Fruit fly (Drosophila melanogaster) whole organism, embryonic: ENCODE measurements around the gene Cdk1.

ENCODE experiments used
- Blimp-1 ChIP-seq: fragments of 200-800 bp; sonication (Bioruptor generic); optimal IDR thresholded peaks from 3 replicates; lab custom pipeline; 2018; ENCODE audit warnings: missing biosample characterization, missing genetic modification characterization, mild to moderate bottlenecking, moderate library complexity, missing genetic modification reagents
- CG10431 ChIP-seq: fragments of 200-800 bp; sonication (Bioruptor generic); optimal IDR thresholded peaks from 3 replicates; lab custom pipeline; 2018; ENCODE audit warnings: missing biosample characterization, mild to moderate bottlenecking, missing genetic modification characterization
- CG12942 ChIP-seq: fragments of 200-800 bp; sonication (Bioruptor generic); optimal IDR thresholded peaks from 3 replicates; lab custom pipeline; 2016; ENCODE audit warnings: missing biosample characterization, missing genetic modification characterization
- CG15269 ChIP-seq: fragments of 200-800 bp; sonication (Bioruptor generic); optimal IDR thresholded peaks from 2 replicates; lab custom pipeline; 2018; ENCODE audit warnings: missing biosample characterization, mild to moderate bottlenecking, missing genetic modification characterization, moderate library complexity
- CG1529 ChIP-seq: fragments of 200-800 bp; sonication (Bioruptor generic); optimal IDR thresholded peaks from 3 replicates; lab custom pipeline; 2018; ENCODE audit warnings: missing biosample characterization, missing genetic modification characterization
- CG1603 ChIP-seq: fragments of 200-800 bp; sonication (Bioruptor generic); optimal IDR thresholded peaks from 2 replicates; lab custom pipeline; 2019; ENCODE audit warnings: missing biosample characterization, mild to moderate bottlenecking, missing genetic modification characterization, moderate library complexity
- CG16863 ChIP-seq: fragments of 200-800 bp; sonication (Bioruptor generic); optimal IDR thresholded peaks from 3 replicates; lab custom pipeline; 2016; ENCODE audit warnings: missing biosample characterization, missing genetic modification characterization
- CG17912 ChIP-seq: fragments of 200-800 bp; sonication (Bioruptor generic); optimal IDR thresholded peaks from 2 replicates; lab custom pipeline; 2018; ENCODE audit warnings: missing biosample characterization, mild to moderate bottlenecking, missing genetic modification characterization
- CG1832 ChIP-seq: fragments of 200-800 bp; sonication (Bioruptor generic); optimal IDR thresholded peaks from 2 replicates; lab custom pipeline; 2017; ENCODE audit warnings: missing biosample characterization, mild to moderate bottlenecking, missing genetic modification characterization, inconsistent platforms
- CG18476 ChIP-seq: fragments of 200-800 bp; sonication (Bioruptor generic); optimal IDR thresholded peaks from 2 replicates; lab custom pipeline; 2016; ENCODE audit warnings: missing biosample characterization, mild to moderate bottlenecking, missing genetic modification characterization
- CG2889 ChIP-seq: fragments of 200-800 bp; sonication (Bioruptor generic); IDR thresholded peaks from 3 replicates; pipeline ENCODE4 v1.3.6; 2022; ENCODE audit warnings: missing biosample characterization, missing genetic modification characterization
- CG31224 ChIP-seq: fragments of 200-800 bp; sonication (Bioruptor generic); IDR thresholded peaks from 2 replicates; pipeline ENCODE4 v1.3.6; 2022; ENCODE audit warnings: missing biosample characterization, missing genetic modification characterization
- CG4404 ChIP-seq: fragments of 200-800 bp; sonication (Bioruptor generic); IDR thresholded peaks from 2 replicates; pipeline ENCODE4 v1.3.6; 2022; ENCODE audit warnings: missing biosample characterization, missing genetic modification characterization
- CG4617 ChIP-seq: fragments of 200-800 bp; sonication (Bioruptor generic); optimal IDR thresholded peaks from 3 replicates; lab custom pipeline; 2016; ENCODE audit warnings: missing biosample characterization, missing genetic modification characterization, borderline replicate concordance
- CG4730 ChIP-seq: fragments of 200-800 bp; sonication (Bioruptor generic); IDR thresholded peaks from 2 replicates; pipeline ENCODE4 v1.3.6; 2022; ENCODE audit warnings: missing biosample characterization, missing genetic modification characterization
- CG6689 ChIP-seq: fragments of 200-800 bp; sonication (Bioruptor generic); IDR thresholded peaks from 2 replicates; pipeline ENCODE4 v1.3.6; 2022; ENCODE audit warnings: missing biosample characterization, missing genetic modification characterization
- CG6813 ChIP-seq: fragments of 200-800 bp; sonication (Bioruptor generic); optimal IDR thresholded peaks from 2 replicates; lab custom pipeline; 2017; ENCODE audit warnings: missing biosample characterization, missing genetic modification characterization, mild to moderate bottlenecking, moderate library complexity, missing genetic modification reagents
- CG8924 ChIP-seq: fragments of 200-800 bp; optimal IDR thresholded peaks from 3 replicates; lab custom pipeline; 2019; ENCODE audit warnings: missing biosample characterization, mild to moderate bottlenecking, missing genetic modification characterization, moderate library complexity
- CG9797 ChIP-seq: fragments of 200-800 bp; sonication (Bioruptor generic); optimal IDR thresholded peaks from 3 replicates; lab custom pipeline; 2018; ENCODE audit warnings: missing biosample characterization, mild to moderate bottlenecking, missing genetic modification characterization
- CTCF ChIP-seq: fragments of 200-800 bp; sonication (Bioruptor generic); optimal IDR thresholded peaks from 2 replicates; lab custom pipeline; 2017; ENCODE audit warnings: missing biosample characterization, mild to moderate bottlenecking, missing genetic modification characterization, moderate library complexity
- CkIIα-i1 ChIP-seq: fragments of 200-800 bp; sonication (Bioruptor generic); IDR thresholded peaks from 2 replicates; pipeline ENCODE4 v1.3.6; 2022; ENCODE audit warnings: missing biosample characterization, missing genetic modification characterization
- Dfd ChIP-seq, 2 experiments: fragments of >200 bp; optimal IDR thresholded peaks; 2 replicates each; lab custom pipeline; 2017; ENCODE audit warnings: missing biosample characterization in 2 of 2, missing genetic modification characterization in 2 of 2
- Dref ChIP-seq: fragments of 200-800 bp; sonication (Bioruptor generic); IDR thresholded peaks from 2 replicates; pipeline ENCODE4 v1.3.6; 2022; ENCODE audit warnings: missing biosample characterization, missing genetic modification characterization
- Ets65A ChIP-seq: fragments of 200-800 bp; sonication (Bioruptor generic); peaks from one replicate; lab custom pipeline; 2016; ENCODE audit warnings: missing biosample characterization, missing genetic modification characterization
- Fer3 ChIP-seq: fragments of 200-800 bp; sonication (Bioruptor generic); optimal IDR thresholded peaks from 2 replicates; lab custom pipeline; 2018; ENCODE audit warnings: missing biosample characterization, mild to moderate bottlenecking, missing genetic modification characterization, moderate library complexity
- H15 ChIP-seq: fragments of 200-800 bp; sonication (Bioruptor generic); IDR thresholded peaks from 3 replicates; pipeline ENCODE4 v1.3.6; 2022; ENCODE audit warnings: missing biosample characterization, missing genetic modification characterization
- Hr3 ChIP-seq: fragments of 200-800 bp; sonication (Bioruptor generic); optimal IDR thresholded peaks from 3 replicates; lab custom pipeline; 2016; ENCODE audit warnings: missing biosample characterization, missing genetic modification characterization
- Hr51 ChIP-seq, 2 experiments: fragments of 200-800 bp; sonication (Bioruptor generic); optimal IDR thresholded peaks; 2 replicates in 1 of 2; 3 replicates in 1 of 2; lab custom pipeline; 2016 to 2018; ENCODE audit warnings: missing biosample characterization in 2 of 2, missing genetic modification characterization in 2 of 2, mild to moderate bottlenecking in 1 of 2, moderate library complexity in 1 of 2
- Mad ChIP-seq: fragments of 200-800 bp; sonication (Bioruptor generic); optimal IDR thresholded peaks from 2 replicates; lab custom pipeline; 2016; ENCODE audit warnings: missing biosample characterization, missing genetic modification characterization
- NK7.1 ChIP-seq: fragments of 200-800 bp; sonication (Bioruptor generic); optimal IDR thresholded peaks from 3 replicates; lab custom pipeline; 2016; ENCODE audit warnings: missing biosample characterization, missing genetic modification characterization
- Neu2 ChIP-seq: fragments of 200-800 bp; sonication (Bioruptor generic); optimal IDR thresholded peaks from 3 replicates; lab custom pipeline; 2016; ENCODE audit warnings: missing biosample characterization, missing genetic modification characterization, borderline replicate concordance
- Nf-YA ChIP-seq: fragments of 200-800 bp; sonication (Bioruptor generic); IDR thresholded peaks from 2 replicates; pipeline ENCODE4 v1.3.6; 2022; ENCODE audit warnings: missing biosample characterization, missing genetic modification characterization
- Trl ChIP-seq, 3 experiments: fragments of >200 bp in 2 of 3; fragments of 200-800 bp in 1 of 3; sonication (Bioruptor generic) in 1 of 3; optimal IDR thresholded peaks; 2 replicates in 1 of 3; 3 replicates in 2 of 3; lab custom pipeline; 2016 to 2017; ENCODE audit warnings: missing biosample characterization in 1 of 3, missing genetic modification characterization in 1 of 3
- ato ChIP-seq: fragments of 200-800 bp; sonication (Bioruptor generic); IDR thresholded peaks from 2 replicates; pipeline ENCODE4 v1.3.6; 2022; ENCODE audit warnings: missing biosample characterization, missing genetic modification characterization; ENCODE audit not compliant: partially characterized antibody
- ftz-f1 ChIP-seq: fragments of 200-800 bp; sonication (Bioruptor generic); optimal IDR thresholded peaks from 2 replicates; lab custom pipeline; 2016; ENCODE audit warnings: missing biosample characterization, missing genetic modification characterization
- gcm ChIP-seq: fragments of 200-800 bp; sonication (Bioruptor generic); optimal IDR thresholded peaks from 2 replicates; lab custom pipeline; 2019; ENCODE audit warnings: missing biosample characterization, mild to moderate bottlenecking, missing genetic modification characterization, moderate library complexity
- lov ChIP-seq, 2 experiments: fragments of 200-800 bp in 1 of 2; fragments of >200 bp in 1 of 2; sonication (Bioruptor generic) in 1 of 2; IDR thresholded peaks in 1 of 2; optimal IDR thresholded peaks in 1 of 2; 2 replicates in 1 of 2; 3 replicates in 1 of 2; pipeline versions ENCODE4 v1.3.6 to Lab custom; 2017 to 2022; ENCODE audit warnings: missing biosample characterization in 1 of 2, missing genetic modification characterization in 1 of 2
- mld ChIP-seq: fragments of 200-800 bp; sonication (Bioruptor generic); IDR thresholded peaks from 3 replicates; pipeline ENCODE4 v1.3.6; 2022; ENCODE audit warnings: missing biosample characterization, missing genetic modification characterization; ENCODE audit not compliant: partially characterized antibody
- p53 ChIP-seq: fragments of 200-800 bp; sonication (Bioruptor generic); optimal IDR thresholded peaks from 2 replicates; lab custom pipeline; 2016; ENCODE audit warnings: missing biosample characterization, missing genetic modification characterization
- pan ChIP-seq, 4 experiments: fragments of >200 bp in 3 of 4; fragments of 200-800 bp in 1 of 4; sonication (Bioruptor generic) in 1 of 4; optimal IDR thresholded peaks in 3 of 4; IDR thresholded peaks in 1 of 4; 2 replicates each; pipeline versions ENCODE4 v1.3.6 to Lab custom; 2017 to 2022; ENCODE audit warnings: missing biosample characterization in 2 of 4, missing genetic modification characterization in 2 of 4, mixed read lengths in 1 of 4
- peb ChIP-seq: fragments of 200-800 bp; sonication (Bioruptor generic); IDR thresholded peaks from 2 replicates; pipeline ENCODE4 v1.3.6; 2022; ENCODE audit warnings: missing biosample characterization, missing genetic modification characterization
- sc ChIP-seq, 3 experiments: fragments of >200 bp in 2 of 3; fragments of 200-800 bp in 1 of 3; sonication (Bioruptor generic) in 1 of 3; optimal IDR thresholded peaks; 2 replicates in 2 of 3; 3 replicates in 1 of 3; lab custom pipeline; 2017; ENCODE audit warnings: mild to moderate bottlenecking in 1 of 3, missing biosample characterization in 1 of 3, missing genetic modification characterization in 1 of 3, missing genetic modification reagents in 1 of 3
- sens-2 ChIP-seq: fragments of 200-800 bp; sonication (Bioruptor generic); IDR thresholded peaks from 2 replicates; pipeline ENCODE4 v1.3.6; 2022; ENCODE audit warnings: missing biosample characterization, missing genetic modification characterization
- slp2 ChIP-seq: fragments of 200-800 bp; sonication (Bioruptor generic); optimal IDR thresholded peaks from 2 replicates; lab custom pipeline; 2016; ENCODE audit warnings: missing biosample characterization, missing genetic modification characterization
- ssp ChIP-seq: fragments of 200-800 bp; sonication (Bioruptor generic); IDR thresholded peaks from 2 replicates; pipeline ENCODE4 v1.3.6; 2022; ENCODE audit warnings: missing biosample characterization, missing genetic modification characterization
- stwl ChIP-seq: fragments of 200-800 bp; sonication (Bioruptor generic); optimal IDR thresholded peaks from 3 replicates; lab custom pipeline; 2018; ENCODE audit warnings: missing biosample characterization, mild to moderate bottlenecking, missing genetic modification characterization, moderate library complexity
- sug ChIP-seq: fragments of 200-800 bp; optimal IDR thresholded peaks from 2 replicates; lab custom pipeline; 2019; ENCODE audit warnings: missing biosample characterization, mild to moderate bottlenecking, missing genetic modification characterization, moderate library complexity
- vnd ChIP-seq: fragments of 200-800 bp; sonication (Bioruptor generic); IDR thresholded peaks from 3 replicates; pipeline ENCODE4 v1.3.6; 2022; ENCODE audit warnings: missing biosample characterization, missing genetic modification characterization; ENCODE audit not compliant: partially characterized antibody

Cdk1 gene

dm6 chr2L:10386208-10386805 lies at the start of gene Cdk1, which contains the start of gene mRpS7 (continued):
- TF ChIP-seq CG8924 (tag; lab: Kevin White, UChicago) (peak; percentile 87), Dref (GFP tag; lab: Robert Waterston, UW) (no peak), H15 (GFP tag; lab: Robert Waterston, UW) (peak; percentile 47; the same call in 1 of the 3 replicates), peb (no peak), Ets65A (GFP tag; lab: Kevin White, UChicago) (peak; percentile 85), CG4617 (GFP tag; lab: Kevin White, UChicago) (peak; percentile 23), CTCF (GFP tag; lab: Kevin White, UChicago) (no peak), slp2 (GFP tag; lab: Kevin White, UChicago) (peak; percentile 50), Hr3 (GFP tag; lab: Kevin White, UChicago) (peak; percentile 80), sens-2 (GFP tag; lab: Robert Waterston, UW) (0 out of 2 replicates have a peak, but pooled peaks have one; percentile 20), Neu2 (GFP tag; lab: Kevin White, UChicago) (no peak), pan (optimal IDR thresholded peaks at IDR 0.05; lab: Kevin White, UChicago) (no peak), pan (GFP tag; optimal IDR thresholded peaks at IDR 0.05 in 1 of 2, IDR thresholded peaks at IDR 0.05 in 1 of 2) (peak in 1 of 2 experiments; percentile 82), sc (optimal IDR thresholded peaks at IDR 0.05; lab: Kevin White, UChicago) (no peak), sc (GFP tag; optimal IDR thresholded peaks at IDR 0.05; lab: Kevin White, UChicago) (peak; percentile 36), CG1529 (GFP tag; lab: Kevin White, UChicago) (peak; percentile 45), Mad (peak; percentile 40), CG16863 (GFP tag; lab: Kevin White, UChicago) (peak; percentile 71), CG1832 (GFP tag; lab: Kevin White, UChicago) (no peak), mld (no peak), Dfd (GFP tag; optimal IDR thresholded peaks at IDR 0.05; lab: Kevin White, UChicago) (no peak), Blimp-1 (GFP tag; lab: Kevin White, UChicago) (peak; percentile 55), ftz-f1 (GFP tag; lab: Kevin White, UChicago) (no peak), vnd (no peak), CG4404 (GFP tag; lab: Robert Waterston, UW) (peak; percentile 48), CG12942 (GFP tag; lab: Kevin White, UChicago) (peak; percentile 62), CG18476 (GFP tag; lab: Kevin White, UChicago) (peak; percentile 64), NK7.1 (no peak), Nf-YA (GFP tag; lab: Robert Waterston, UW) (no peak), CG17912 (GFP tag; lab: Kevin White, UChicago) (no peak), gcm (GFP tag; lab: Kevin White, UChicago) (peak; percentile 66), Hr51 (GFP tag; optimal IDR thresholded peaks at IDR 0.05; lab: Kevin White, UChicago) (peak; percentile 4 to 81), CG6813 (GFP tag; lab: Kevin White, UChicago) (no peak), CG6689 (peak; percentile 78; the same call in 1 of the 2 replicates), CG15269 (tag; lab: Kevin White, UChicago) (peak; percentile 83), p53 (GFP tag; lab: Kevin White, UChicago) (no peak), CG4730 (peak; percentile 41), sug (peak; percentile 65), ssp (peak; percentile 71), CG10431 (no peak), lov (optimal IDR thresholded peaks at IDR 0.05; lab: Kevin White, UChicago) (no peak), lov (GFP tag; IDR thresholded peaks at IDR 0.05; lab: Robert Waterston, UW) (no peak), Trl (optimal IDR thresholded peaks at IDR 0.05; lab: Kevin White, UChicago) (no peak), Trl (GFP tag; optimal IDR thresholded peaks at IDR 0.05; lab: Kevin White, UChicago) (peak; percentile 54), CG1603 (tag; lab: Kevin White, UChicago) (peak; percentile 98), CG9797 (GFP tag; lab: Kevin White, UChicago) (peak; percentile 28), stwl (tag; lab: Kevin White, UChicago) (no peak), ato (GFP tag; lab: Robert Waterston, UW) (no peak), Fer3 (peak; percentile 74), CG31224 (GFP tag; lab: Robert Waterston, UW) (peak; percentile 39; the same call in 1 of the 2 replicates), CkIIα-i1 (GFP tag; lab: Robert Waterston, UW) (no peak), CG2889 (GFP tag; lab: Robert Waterston, UW) (peak; percentile 13; the same call in 1 of the 3 replicates)
